Worm (Caenorhabditis elegans) whole organism, L2 larva: ENCODE measurements around the gene C08E3.13.

Experiments
- C34F6.9 ChIP-seq: fragments of 150-350 bp; optimal IDR thresholded peaks from 2 replicates; lab custom pipeline; 2014; ENCODE audit warnings: missing biosample characterization, missing genetic modification characterization
- F13H6.1 ChIP-seq: sonication (generic microtip); optimal IDR thresholded peaks from 2 replicates; lab custom pipeline; 2016; ENCODE audit warnings: missing genetic modification characterization, missing compliant biosample characterization
- ama-1 ChIP-seq: fragments of 150-350 bp; optimal IDR thresholded peaks from 2 replicates; lab custom pipeline; 2018; ENCODE audit warnings: inconsistent platforms
- ceh-16 ChIP-seq: fragments of 150-350 bp; optimal IDR thresholded peaks from 2 replicates; lab custom pipeline; 2014; ENCODE audit warnings: missing biosample characterization, missing genetic modification characterization
- crh-2 ChIP-seq: sonication (generic microtip); optimal IDR thresholded peaks from 2 replicates; lab custom pipeline; 2017; ENCODE audit warnings: missing biosample characterization, missing genetic modification characterization
- fos-1 ChIP-seq: fragments of 150-350 bp; optimal IDR thresholded peaks from 2 replicates; lab custom pipeline; 2014; ENCODE audit warnings: missing biosample characterization, missing genetic modification characterization
- lin-39 ChIP-seq: fragments of 150-350 bp; optimal IDR thresholded peaks from 2 replicates; lab custom pipeline; 2014; ENCODE audit warnings: missing biosample characterization, missing genetic modification reagents, missing genetic modification characterization
- nhr-11 ChIP-seq: fragments of 150-350 bp; optimal IDR thresholded peaks from 2 replicates; lab custom pipeline; 2014; ENCODE audit warnings: missing biosample characterization, missing genetic modification characterization
- snpc-4 ChIP-seq: fragments of 150-350 bp; optimal IDR thresholded peaks from 2 replicates; lab custom pipeline; 2014; ENCODE audit warnings: missing biosample characterization, missing genetic modification characterization
- unc-39 ChIP-seq: fragments of 150-350 bp; optimal IDR thresholded peaks from 2 replicates; lab custom pipeline; 2014; ENCODE audit warnings: missing biosample characterization, missing genetic modification characterization
- ztf-11 ChIP-seq: sonication (generic microtip); optimal IDR thresholded peaks from 2 replicates; lab custom pipeline; 2017; ENCODE audit warnings: missing biosample characterization, missing genetic modification characterization

ce11 chrII:1603049-1603448 lies 29.1 kb downstream of the C08E3.13 start:
- TF ChIP-seq unc-39 (no peak), ama-1 (lab: Kevin White, UChicago) (no peak), C34F6.9 (tag; lab: Kevin White, UChicago) (no peak), F13H6.1 (tag; lab: Kevin White, UChicago) (no peak), crh-2 (tag; lab: Kevin White, UChicago) (no peak), fos-1 (tag; lab: Kevin White, UChicago) (no peak), snpc-4 (tag; lab: Kevin White, UChicago) (no peak), nhr-11 (no peak), lin-39 (tag; lab: Kevin White, UChicago) (no peak), ceh-16 (no peak), ztf-11 (tag; lab: Kevin White, UChicago) (no peak)
